Worm (Caenorhabditis elegans) whole organism, L4 larva: ENCODE data around the gene cdr-4.

Experiments used
- D1046.2 ChIP-seq: fragments of 200-800 bp; sonication (Bioruptor generic); IDR thresholded peaks from 2 replicates; pipeline ENCODE4 v1.3.6; 2022; ENCODE audit warnings: missing genetic modification characterization, missing compliant biosample characterization
- F10B5.3 ChIP-seq: sonication (generic microtip); optimal IDR thresholded peaks from 2 replicates; lab custom pipeline; 2016; ENCODE audit warnings: mild to moderate bottlenecking, missing genetic modification characterization, missing compliant biosample characterization
- F26F4.8 ChIP-seq: fragments of 200-800 bp; sonication (Bioruptor generic); conservative IDR thresholded peaks from 2 replicates; pipeline ENCODE4 v1.3.6; 2022; ENCODE audit warnings: missing genetic modification characterization, missing compliant biosample characterization
- T20F7.1 ChIP-seq: fragments of 200-800 bp; sonication (Bioruptor generic); optimal IDR thresholded peaks from 2 replicates; lab custom pipeline; 2018; ENCODE audit warnings: mild to moderate bottlenecking, missing genetic modification characterization, missing compliant biosample characterization
- Y48G9A.11 ChIP-seq: fragments of 200-800 bp; sonication (Bioruptor generic); IDR thresholded peaks from 2 replicates; pipeline ENCODE4 v1.3.6; 2022; ENCODE audit warnings: missing genetic modification reagents, missing genetic modification characterization, missing compliant biosample characterization
- Y5F2A.4 ChIP-seq: fragments of 200-800 bp; sonication (Bioruptor generic); optimal IDR thresholded peaks from 2 replicates; lab custom pipeline; 2018; ENCODE audit warnings: mild to moderate bottlenecking, missing genetic modification characterization, missing compliant biosample characterization
- Y75B8A.6 ChIP-seq: fragments of 200-800 bp; sonication (Bioruptor generic); IDR thresholded peaks from 2 replicates; pipeline ENCODE4 v1.3.6; 2022; ENCODE audit warnings: missing genetic modification reagents, missing genetic modification characterization, missing compliant biosample characterization
- aha-1 ChIP-seq: fragments of 150-350 bp; peaks from one replicate; lab custom pipeline; 2014; ENCODE audit warnings: missing biosample characterization, missing genetic modification characterization
- arid-1 ChIP-seq: fragments of 200-800 bp; sonication (Bioruptor generic); conservative IDR thresholded peaks from 2 replicates; pipeline ENCODE4 v1.3.6; 2022; ENCODE audit warnings: missing genetic modification reagents, missing genetic modification characterization, missing compliant biosample characterization
- ceh-20 ChIP-seq: fragments of 200-800 bp; sonication (Bioruptor generic); IDR thresholded peaks from 2 replicates; pipeline ENCODE4 v1.3.6; 2022; ENCODE audit warnings: missing genetic modification reagents, missing genetic modification characterization, missing compliant biosample characterization
- ceh-82 ChIP-seq: sonication (generic microtip); optimal IDR thresholded peaks from 2 replicates; lab custom pipeline; 2017; ENCODE audit warnings: missing biosample characterization, missing genetic modification characterization
- ces-1 ChIP-seq: fragments of 150-350 bp; sonication (generic microtip); optimal IDR thresholded peaks from 4 replicates; lab custom pipeline; 2014; ENCODE audit warnings: missing biosample characterization, missing genetic modification reagents, missing genetic modification characterization
- ctbp-1 ChIP-seq: fragments of 200-800 bp; sonication (Bioruptor generic); IDR thresholded peaks from 2 replicates; pipeline ENCODE4 v1.3.6; 2022; ENCODE audit warnings: missing genetic modification reagents, missing genetic modification characterization, missing compliant biosample characterization
- daf-12 ChIP-seq: fragments of 150-350 bp; optimal IDR thresholded peaks from 2 replicates; lab custom pipeline; 2014; ENCODE audit warnings: missing biosample characterization, missing genetic modification reagents, missing genetic modification characterization
- daf-19 ChIP-seq: fragments of 200-800 bp; sonication (Bioruptor generic); conservative IDR thresholded peaks from 2 replicates; pipeline ENCODE4 v1.3.6; 2022; ENCODE audit warnings: missing genetic modification characterization, missing compliant biosample characterization
- dmd-9 ChIP-seq: fragments of 200-800 bp; sonication (Bioruptor generic); IDR thresholded peaks from 2 replicates; pipeline ENCODE4 v1.3.6; 2022; ENCODE audit warnings: missing genetic modification reagents, missing genetic modification characterization, missing compliant biosample characterization
- duxl-1 ChIP-seq: sonication (generic microtip); optimal IDR thresholded peaks from 2 replicates; lab custom pipeline; 2016; ENCODE audit warnings: mild to moderate bottlenecking, missing genetic modification characterization, moderate library complexity, missing compliant biosample characterization; ENCODE audit not compliant: poor library complexity
- dve-1 ChIP-seq: sonication (generic microtip); optimal IDR thresholded peaks from 2 replicates; lab custom pipeline; 2017; ENCODE audit warnings: antibody characterized with exemption, mild to moderate bottlenecking, missing genetic modification characterization, missing compliant biosample characterization; ENCODE audit not compliant: insufficient read depth
- fkh-10 ChIP-seq: fragments of 150-350 bp; optimal IDR thresholded peaks from 2 replicates; lab custom pipeline; 2014; ENCODE audit warnings: missing biosample characterization, missing genetic modification reagents, missing genetic modification characterization
- lin-15B ChIP-seq: fragments of 150-350 bp; sonication (generic microtip); optimal IDR thresholded peaks from 3 replicates; lab custom pipeline; 2014; ENCODE audit warnings: missing biosample characterization, missing genetic modification characterization
- lin-29 ChIP-seq: fragments of 200-800 bp; sonication (Bioruptor generic); IDR thresholded peaks from 2 replicates; pipeline ENCODE4 v1.3.6; 2022; ENCODE audit warnings: missing genetic modification reagents, missing genetic modification characterization, missing compliant biosample characterization
- lir-3 ChIP-seq: sonication (generic microtip); optimal IDR thresholded peaks from 2 replicates; lab custom pipeline; 2016; ENCODE audit warnings: mild to moderate bottlenecking, missing genetic modification characterization, missing compliant biosample characterization
- madf-9 ChIP-seq: fragments of 200-800 bp; sonication (Bioruptor generic); conservative IDR thresholded peaks from 2 replicates; pipeline ENCODE4 v1.3.6; 2022; ENCODE audit warnings: missing genetic modification reagents, missing genetic modification characterization, missing compliant biosample characterization
- nhr-11 ChIP-seq: fragments of 150-350 bp; optimal IDR thresholded peaks from 2 replicates; lab custom pipeline; 2014; ENCODE audit warnings: missing biosample characterization, missing genetic modification characterization
- nhr-111 ChIP-seq: fragments of 200-800 bp; sonication (Bioruptor generic); optimal IDR thresholded peaks from 2 replicates; lab custom pipeline; 2018; ENCODE audit warnings: mild to moderate bottlenecking, missing genetic modification characterization, missing compliant biosample characterization
- nhr-237 ChIP-seq: sonication (generic microtip); optimal IDR thresholded peaks from 2 replicates; lab custom pipeline; 2017; ENCODE audit warnings: missing biosample characterization, missing genetic modification characterization
- nhr-25 ChIP-seq: sonication (generic microtip); optimal IDR thresholded peaks from 2 replicates; lab custom pipeline; 2017; ENCODE audit warnings: missing genetic modification characterization, mild to moderate bottlenecking, missing compliant biosample characterization, antibody characterized with exemption, moderate library complexity, borderline replicate concordance; ENCODE audit not compliant: insufficient read depth
- nhr-28 ChIP-seq: fragments of 150-350 bp; optimal IDR thresholded peaks from 2 replicates; lab custom pipeline; 2014; ENCODE audit warnings: missing biosample characterization, missing genetic modification characterization
- nhr-42 ChIP-seq: fragments of 200-800 bp; sonication (Bioruptor generic); IDR thresholded peaks from 2 replicates; pipeline ENCODE4 v1.3.6; 2022; ENCODE audit warnings: missing genetic modification characterization, missing compliant biosample characterization
- nhr-76 ChIP-seq: fragments of 150-350 bp; optimal IDR thresholded peaks from 2 replicates; lab custom pipeline; 2014; ENCODE audit warnings: missing biosample characterization, missing genetic modification characterization
- pha-4 ChIP-seq, 2 experiments: fragments of 150-350 bp in 1 of 2; fragments of 200-800 bp in 1 of 2; sonication (Bioruptor generic) in 1 of 2; IDR thresholded peaks in 1 of 2; optimal IDR thresholded peaks in 1 of 2; 2 replicates each; pipeline versions ENCODE4 v1.3.6 to Lab custom; 2014 to 2022; ENCODE audit warnings: missing genetic modification characterization in 2 of 2, missing genetic modification reagents in 2 of 2, missing biosample characterization in 1 of 2, missing compliant biosample characterization in 1 of 2
- saeg-2 ChIP-seq: fragments of 200-800 bp; sonication (Bioruptor generic); IDR thresholded peaks from 2 replicates; pipeline ENCODE4 v1.3.6; 2022; ENCODE audit warnings: missing genetic modification reagents, missing genetic modification characterization, missing compliant biosample characterization
- skn-1 ChIP-seq: fragments of 150-350 bp; optimal IDR thresholded peaks from 2 replicates; lab custom pipeline; 2014; ENCODE audit warnings: missing biosample characterization, missing genetic modification characterization
- snpc-4 ChIP-seq: fragments of 150-350 bp; optimal IDR thresholded peaks from 2 replicates; lab custom pipeline; 2014; ENCODE audit warnings: missing biosample characterization, missing genetic modification characterization
- unc-130 ChIP-seq: sonication (generic microtip); optimal IDR thresholded peaks from 2 replicates; lab custom pipeline; 2016; ENCODE audit warnings: missing genetic modification reagents, missing genetic modification characterization, missing compliant biosample characterization
- unc-62 ChIP-seq, 3 experiments: fragments of 150-350 bp in 1 of 3; sonication (generic microtip); optimal IDR thresholded peaks in 2 of 3; peaks in 1 of 3; 1 replicate in 1 of 3; 2 replicates in 2 of 3; lab custom pipeline; 2014 to 2017; ENCODE audit warnings: missing biosample characterization in 3 of 3, missing genetic modification characterization in 3 of 3, missing genetic modification reagents in 3 of 3, missing genotype in 1 of 3
- zag-1 ChIP-seq: fragments of 150-350 bp; optimal IDR thresholded peaks from 2 replicates; lab custom pipeline; 2014; ENCODE audit warnings: missing biosample characterization, missing genetic modification characterization
- zip-2 ChIP-seq: fragments of 150-350 bp; optimal IDR thresholded peaks from 2 replicates; lab custom pipeline; 2014; ENCODE audit warnings: missing biosample characterization, missing genetic modification characterization

The cdr-4 gene

ce11 chrV:12395699-12396098 lies 12.7 kb downstream of the cdr-4 start, which contains the start of gene twk-14:
twk-14 (minus strand) TSS chrV:12395706.
- TF ChIP-seq lir-3 (tag; lab: Kevin White, UChicago), result no peak
- peak in 1 of 2 experiments; percentile 25 for TF ChIP-seq unc-62 (GFP tag; optimal IDR thresholded peaks at IDR 0.05 in 1 of 2; lab: Kevin White, UChicago)
- no peak for TF ChIP-seq unc-62 (tag; optimal IDR thresholded peaks at IDR 0.05; lab: Kevin White, UChicago)

- TF ChIP-seq zip-2 (tag; lab: Kevin White, UChicago) (no peak), lin-15B (tag; lab: Kevin White, UChicago) (no peak), Y5F2A.4 (GFP tag; lab: Kevin White, UChicago) (no peak), dmd-9 (GFP tag; lab: Robert Waterston, UW) (no peak), Y75B8A.6 (no peak), nhr-28 (tag; lab: Kevin White, UChicago) (no peak), ces-1 (GFP tag; lab: Kevin White, UChicago) (no peak), D1046.2 (GFP tag; lab: Robert Waterston, UW) (no peak), nhr-11 (tag; lab: Kevin White, UChicago) (no peak), daf-12 (no peak), madf-9 (GFP tag; lab: Robert Waterston, UW) (no peak), F10B5.3 (tag; lab: Kevin White, UChicago) (no peak), arid-1 (GFP tag; lab: Robert Waterston, UW) (no peak), pha-4 (GFP tag; IDR thresholded peaks at IDR 0.05; lab: Robert Waterston, UW) (no peak), pha-4 (tag; optimal IDR thresholded peaks at IDR 0.05; lab: Kevin White, UChicago) (no peak), unc-130 (GFP tag; lab: Kevin White, UChicago) (no peak), unc-62 (GFP tag; optimal IDR thresholded peaks at IDR 0.05 in 1 of 2; lab: Kevin White, UChicago) (no peak), unc-62 (tag; optimal IDR thresholded peaks at IDR 0.05; lab: Kevin White, UChicago) (no peak), duxl-1 (no peak)
- TF ChIP-seq, all 104 proteins: peak for 0
Observed at ce11 chrV:12386154-12386553, 22.3 kb downstream of the cdr-4 start, which contains the start of gene K01D12.15. K01D12.15 (plus strand) TSS chrV:12386454.

ce11 chrV:12377256-12377655 lies 31.2 kb downstream of the cdr-4 start, which contains the start of gene K01D12.1:
K01D12.1 (plus strand) TSS chrV:12377556.
- TF ChIP-seq zag-1 (no peak), unc-62 (GFP tag; optimal IDR thresholded peaks at IDR 0.05 in 1 of 2; lab: Kevin White, UChicago) (peak in 1 of 2 experiments; percentile 71), unc-62 (tag; optimal IDR thresholded peaks at IDR 0.05; lab: Kevin White, UChicago) (no peak), nhr-76 (tag; lab: Kevin White, UChicago) (no peak), skn-1 (no peak), nhr-111 (GFP tag; lab: Kevin White, UChicago) (no peak), nhr-42 (no peak), aha-1 (tag; lab: Kevin White, UChicago) (peak; percentile 70), ceh-20 (no peak), F26F4.8 (GFP tag; lab: Robert Waterston, UW) (no peak)
- TF ChIP-seq, all 104 proteins: peak for 2

ce11 chrV:12374252-12374651 lies 34.2 kb downstream of the cdr-4 start, which contains the start of gene F23H12.10:
F23H12.10 (minus strand) TSS chrV:12374263.
- TF ChIP-seq Y48G9A.11 (GFP tag; lab: Robert Waterston, UW), result peak; percentile 51; the same call in 1 of the 2 replicates
- TF ChIP-seq, all 104 proteins: peak for 1; not testable (repeated sequence) for 103

- TF ChIP-seq unc-130 (GFP tag; lab: Kevin White, UChicago) (no peak), unc-62 (GFP tag; optimal IDR thresholded peaks at IDR 0.05 in 1 of 2; lab: Kevin White, UChicago) (peak in 1 of 2 experiments; percentile 1), unc-62 (tag; optimal IDR thresholded peaks at IDR 0.05; lab: Kevin White, UChicago) (no peak)
Observed at ce11 chrV:12371386-12371785, 37.0 kb downstream of the cdr-4 start, which contains the start of gene F23H12.7. F23H12.7 (plus strand) TSS chrV:12371686.

- TF ChIP-seq nhr-25 (tag; lab: Kevin White, UChicago), result no peak
- no peak for TF ChIP-seq snpc-4 (tag; lab: Kevin White, UChicago)
- TF ChIP-seq fkh-10 (GFP tag; lab: Kevin White, UChicago), result no peak
- no peak for TF ChIP-seq lin-29 (GFP tag; lab: Robert Waterston, UW)
- TF ChIP-seq ctbp-1 (GFP tag; lab: Robert Waterston, UW), result no peak
- TF ChIP-seq nhr-237 (tag; lab: Kevin White, UChicago), result no peak
- no peak for TF ChIP-seq ceh-82 (tag; lab: Kevin White, UChicago)
- TF ChIP-seq saeg-2, result no peak
- no peak for TF ChIP-seq daf-19
- TF ChIP-seq T20F7.1, result no peak
- TF ChIP-seq dve-1 (tag; lab: Kevin White, UChicago), result no peak
- no peak for TF ChIP-seq lir-3 (tag; lab: Kevin White, UChicago)
- TF ChIP-seq, all 104 proteins: peak for 0
Observed at ce11 chrV:12369437-12369836, 39.0 kb downstream of the cdr-4 start, which contains the start of gene gcy-13. gcy-13 (minus strand) TSS chrV:12369537.
